Worm (Caenorhabditis elegans) whole organism, mixed stage, embryonic: ENCODE results near the gene R09B5.11.

ENCODE experiments used
- bed-3 ChIP-seq: fragments of 200-800 bp; sonication (Bioruptor generic); optimal IDR thresholded peaks from 3 replicates; lab custom pipeline; 2018; ENCODE audit warnings: mild to moderate bottlenecking, missing genetic modification characterization, moderate library complexity, missing compliant biosample characterization
- ceh-43 ChIP-seq: fragments of 200-800 bp; sonication (Bioruptor generic); optimal IDR thresholded peaks from 2 replicates; lab custom pipeline; 2018; ENCODE audit warnings: mild to moderate bottlenecking, missing genetic modification characterization, moderate library complexity, missing compliant biosample characterization
- ces-1 ChIP-seq: fragments of 150-350 bp; optimal IDR thresholded peaks from 2 replicates; lab custom pipeline; 2014; ENCODE audit warnings: missing biosample characterization, missing genetic modification reagents, missing genetic modification characterization
- elt-1 ChIP-seq: sonication (generic microtip); optimal IDR thresholded peaks from 2 replicates; lab custom pipeline; 2017; ENCODE audit warnings: missing genetic modification characterization, mild to moderate bottlenecking, missing compliant biosample characterization, antibody characterized with exemption, moderate library complexity, borderline replicate concordance; ENCODE audit not compliant: insufficient read depth
- elt-3 ChIP-seq: fragments of 150-350 bp; optimal IDR thresholded peaks from 2 replicates; lab custom pipeline; 2014; ENCODE audit warnings: missing biosample characterization, missing genetic modification characterization
- flh-1 ChIP-seq: fragments of 200-800 bp; sonication (Bioruptor generic); optimal IDR thresholded peaks from 2 replicates; lab custom pipeline; 2018; ENCODE audit warnings: mild to moderate bottlenecking, missing genetic modification characterization, moderate library complexity, missing compliant biosample characterization
- mab-5 ChIP-seq: fragments of 150-350 bp; optimal IDR thresholded peaks from 2 replicates; lab custom pipeline; 2014; ENCODE audit warnings: missing biosample characterization, missing genetic modification characterization
- nhr-12 ChIP-seq: fragments of 150-350 bp; optimal IDR thresholded peaks from 2 replicates; lab custom pipeline; 2014; ENCODE audit warnings: missing biosample characterization, missing genetic modification characterization
- nhr-237 ChIP-seq: fragments of 150-350 bp; optimal IDR thresholded peaks from 2 replicates; lab custom pipeline; 2014; ENCODE audit warnings: missing biosample characterization, missing genetic modification characterization
- unc-120 ChIP-seq: sonication (generic microtip); optimal IDR thresholded peaks from 2 replicates; lab custom pipeline; 2017; ENCODE audit warnings: missing genetic modification characterization, missing compliant biosample characterization; ENCODE audit not compliant: poor library complexity, severe bottlenecking
- unc-62 ChIP-seq: fragments of 150-350 bp; optimal IDR thresholded peaks from 2 replicates; lab custom pipeline; 2014; ENCODE audit warnings: missing biosample characterization, missing genetic modification reagents, missing genetic modification characterization
- zip-8 ChIP-seq: fragments of 150-350 bp; optimal IDR thresholded peaks from 2 replicates; lab custom pipeline; 2014; ENCODE audit warnings: missing biosample characterization, missing genetic modification characterization
- ztf-11 ChIP-seq: fragments of 150-350 bp; optimal IDR thresholded peaks from 2 replicates; lab custom pipeline; 2014; ENCODE audit warnings: missing biosample characterization, missing genetic modification characterization

ce11 chrV:1487262-1487661, 48.3 kb downstream of the R09B5.11 start:
- TF ChIP-seq ztf-11 (tag; lab: Kevin White, UChicago) (no peak), mab-5 (no peak), elt-1 (tag; lab: Kevin White, UChicago) (no peak), nhr-237 (no peak), zip-8 (tag; lab: Kevin White, UChicago) (no peak), unc-62 (GFP tag; lab: Kevin White, UChicago) (no peak), elt-3 (tag; lab: Kevin White, UChicago) (no peak), nhr-12 (tag; lab: Kevin White, UChicago) (no peak), ces-1 (GFP tag; lab: Kevin White, UChicago) (no peak), bed-3 (GFP tag; lab: Kevin White, UChicago) (no peak), ceh-43 (GFP tag; lab: Kevin White, UChicago) (no peak), flh-1 (no peak), unc-120 (tag; lab: Kevin White, UChicago) (no peak)
